Worm (Caenorhabditis elegans): ENCODE measurements around the gene H12D21.10.
A peak's percentile ranks its signal among the peaks of the same experiment; 100 is the strongest.

The H12D21.10 gene

DNA sequence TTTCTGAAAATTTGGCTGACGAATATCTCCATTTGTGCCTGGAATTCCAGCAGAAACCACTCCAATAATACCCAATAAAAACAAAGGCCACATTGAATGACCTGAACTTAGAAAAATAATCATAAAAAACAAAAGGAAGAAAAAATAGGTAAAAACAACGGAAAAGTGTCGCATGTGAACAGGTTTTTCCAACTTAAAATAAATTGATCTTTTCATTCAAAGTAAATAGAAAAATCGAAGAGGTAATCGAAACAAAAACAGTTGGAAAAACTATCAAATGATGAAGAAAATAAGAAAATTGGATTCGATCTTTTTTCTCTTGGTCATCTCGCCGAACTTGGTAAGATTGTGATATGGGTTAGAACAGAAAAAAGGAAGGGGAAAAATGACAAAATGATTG, 21.9 kb downstream of the H12D21.10 start, which contains the start of gene zmp-4:
zmp-4 (minus strand) TSS at position 101 of the 400 bp plus-strand sequence.
- TF ChIP-seq fkh-2 (tag; optimal IDR thresholded peaks at IDR 0.05) (no peak), hmg-11 (tag; optimal IDR thresholded peaks at IDR 0.05) (no peak), ztf-4 (tag; optimal IDR thresholded peaks at IDR 0.05) (no peak), zag-1 (tag; optimal IDR thresholded peaks at IDR 0.05) (no peak), unc-39 (tag; optimal IDR thresholded peaks at IDR 0.05) (no peak), elt-2 (tag; optimal IDR thresholded peaks at IDR 0.05) (no peak), ceh-82 (tag; optimal IDR thresholded peaks at IDR 0.05) (no peak), jun-1 (tag; optimal IDR thresholded peaks at IDR 0.05) (no peak), nhr-76 (tag; optimal IDR thresholded peaks at IDR 0.05) (no peak), nhr-43 (tag; optimal IDR thresholded peaks at IDR 0.05; ENCODE audit: poor library complexity, severe bottlenecking) (no peak), nhr-237 (tag; optimal IDR thresholded peaks at IDR 0.05) (no peak), ama-1 (optimal IDR thresholded peaks at IDR 0.05) (no peak), fos-1 (tag; optimal IDR thresholded peaks at IDR 0.05) (no peak), nhr-23 (tag; optimal IDR thresholded peaks at IDR 0.05) (no peak)

ce11 chrV:14924104-14924503, 24.5 kb downstream of the H12D21.10 start, which contains the start of gene srg-54:
Gene srg-54 (minus strand): TSS chrV:14924204.
- no peak for TF ChIP-seq nhr-25 (tag; optimal IDR thresholded peaks at IDR 0.05)
- no peak for TF ChIP-seq unc-39 (tag; optimal IDR thresholded peaks at IDR 0.05)
- TF ChIP-seq fos-1 (tag; optimal IDR thresholded peaks at IDR 0.05), result no peak
- TF ChIP-seq zag-1 (tag; optimal IDR thresholded peaks at IDR 0.05), result no peak
- TF ChIP-seq lin-15B (tag; optimal IDR thresholded peaks at IDR 0.05), result no peak
- no peak for TF ChIP-seq fkh-10 (GFP tag; optimal IDR thresholded peaks at IDR 0.05)
- no peak for TF ChIP-seq mml-1 (tag; optimal IDR thresholded peaks at IDR 0.05)
- TF ChIP-seq hmg-11 (tag; optimal IDR thresholded peaks at IDR 0.05), result no peak

DNA sequence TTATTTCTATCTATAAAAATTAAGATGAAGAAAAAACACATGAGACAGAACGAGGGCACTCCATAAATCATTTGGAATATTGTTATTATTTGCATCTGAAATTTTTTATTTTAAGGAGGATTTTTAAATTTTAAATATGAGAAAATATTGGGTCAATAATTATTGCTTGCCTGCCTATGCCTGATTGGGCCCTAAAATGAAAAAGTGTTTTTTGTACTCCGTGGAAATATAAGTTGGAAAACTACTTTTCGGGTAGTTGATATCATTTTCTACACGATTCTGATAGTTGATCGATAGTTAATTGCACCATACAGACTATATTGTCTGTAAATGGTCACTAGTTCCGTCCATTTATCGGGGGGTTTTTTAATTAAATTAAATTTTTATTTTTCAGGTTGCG, 28.6 kb downstream of the H12D21.10 start, which contains the start of gene srg-55:
srg-55 (minus strand) TSS at position 101 of the 400 bp plus-strand sequence.
- TF ChIP-seq eor-1 (tag; optimal IDR thresholded peaks at IDR 0.05) (no peak), snpc-4 (tag; optimal IDR thresholded peaks at IDR 0.05) (no peak), hmg-11 (tag; optimal IDR thresholded peaks at IDR 0.05) (no peak), fkh-2 (tag; optimal IDR thresholded peaks at IDR 0.05) (no peak), unc-62 (GFP tag; optimal IDR thresholded peaks at IDR 0.05) (no peak), skn-1 (tag; optimal IDR thresholded peaks at IDR 0.05) (no peak), ceh-82 (tag; optimal IDR thresholded peaks at IDR 0.05) (no peak), pqm-1 (tag; optimal IDR thresholded peaks at IDR 0.05) (no peak), nhr-12 (tag; optimal IDR thresholded peaks at IDR 0.05) (no peak), nhr-76 (tag; optimal IDR thresholded peaks at IDR 0.05) (no peak), lsy-12 (tag; optimal IDR thresholded peaks at IDR 0.05) (no peak), egl-27 (tag; optimal IDR thresholded peaks at IDR 0.05) (no peak), unc-39 (tag; optimal IDR thresholded peaks at IDR 0.05) (no peak), nhr-237 (tag; optimal IDR thresholded peaks at IDR 0.05) (no peak), tbx-2 (tag; optimal IDR thresholded peaks at IDR 0.05) (no peak), ama-1 (optimal IDR thresholded peaks at IDR 0.05) (no peak), R02D3.7 (tag; optimal IDR thresholded peaks at IDR 0.05) (no peak), zag-1 (tag; optimal IDR thresholded peaks at IDR 0.05) (no peak), ceh-16 (tag; optimal IDR thresholded peaks at IDR 0.05) (no peak)

DNA sequence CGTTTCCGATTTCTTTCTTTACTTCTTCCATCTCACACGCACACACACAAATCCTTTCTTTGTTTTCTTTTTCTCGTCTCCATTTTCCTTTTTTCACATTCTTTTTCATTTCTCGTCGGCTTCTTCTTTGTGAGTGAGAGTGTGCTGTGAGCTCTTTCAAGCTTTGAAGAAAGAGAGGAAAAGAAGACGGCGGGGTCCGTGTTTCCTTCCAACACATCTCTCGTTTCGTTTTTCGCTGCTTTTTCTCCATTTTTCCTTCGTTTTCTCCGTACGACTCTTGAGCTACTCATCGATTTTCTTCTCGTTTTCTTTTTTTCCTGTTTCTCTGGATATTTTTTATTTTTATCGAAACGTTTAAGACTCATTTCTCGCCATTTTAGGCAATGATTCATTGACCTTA, 30.6 kb downstream of the H12D21.10 start:
- TF ChIP-seq sea-2 (GFP tag; optimal IDR thresholded peaks at IDR 0.05) (no peak), ceh-28 (tag; optimal IDR thresholded peaks at IDR 0.05) (no peak), egl-5 (tag; optimal IDR thresholded peaks at IDR 0.05) (peak; percentile 13), nfya-1 (tag; optimal IDR thresholded peaks at IDR 0.05; ENCODE audit: insufficient read depth) (peak; percentile 70), lin-39 (tag; optimal IDR thresholded peaks at IDR 0.05) (peak; percentile 65), fkh-10 (GFP tag; optimal IDR thresholded peaks at IDR 0.05) (peak; percentile 66), unc-62 (GFP tag; optimal IDR thresholded peaks at IDR 0.05) (no peak), jun-1 (tag; optimal IDR thresholded peaks at IDR 0.05) (no peak), lin-15B (tag; optimal IDR thresholded peaks at IDR 0.05) (peak; percentile 13), nhr-67 (tag; optimal IDR thresholded peaks at IDR 0.05) (no peak), snpc-4 (tag; optimal IDR thresholded peaks at IDR 0.05) (peak; percentile 24), hmg-11 (tag; optimal IDR thresholded peaks at IDR 0.05) (peak; percentile 48), ceh-16 (tag; optimal IDR thresholded peaks at IDR 0.05) (no peak)

Data from whole organism, L3 larva.